Worm (Caenorhabditis elegans) whole organism, L2 larva: ENCODE measurements around the gene str-260.
"Not testable (repeated sequence)": the region's sequence is repeated elsewhere in the genome, so short reads cannot be mapped to it uniquely, and the experiment has no call there.

Source experiments
- ama-1 ChIP-seq: fragments of 150-350 bp; optimal IDR thresholded peaks from 2 replicates; lab custom pipeline; 2018; ENCODE audit warnings: inconsistent platforms
- lin-13 ChIP-seq: fragments of 150-350 bp; optimal IDR thresholded peaks from 2 replicates; lab custom pipeline; 2014; ENCODE audit warnings: missing biosample characterization, missing genetic modification reagents, missing genetic modification characterization
- lin-39 ChIP-seq: fragments of 150-350 bp; optimal IDR thresholded peaks from 2 replicates; lab custom pipeline; 2014; ENCODE audit warnings: missing biosample characterization, missing genetic modification reagents, missing genetic modification characterization
- lsy-2 ChIP-seq, 2 experiments: fragments of 150-350 bp in 1 of 2; sonication (generic microtip) in 1 of 2; optimal IDR thresholded peaks; 2 replicates each; lab custom pipeline; 2014 to 2017; ENCODE audit warnings: missing biosample characterization in 2 of 2, missing genetic modification characterization in 2 of 2
- nhr-11 ChIP-seq: fragments of 150-350 bp; optimal IDR thresholded peaks from 2 replicates; lab custom pipeline; 2014; ENCODE audit warnings: missing biosample characterization, missing genetic modification characterization
- nhr-12 ChIP-seq: fragments of 150-350 bp; optimal IDR thresholded peaks from 2 replicates; lab custom pipeline; 2014; ENCODE audit warnings: missing biosample characterization, missing genetic modification characterization
- nhr-129 ChIP-seq: fragments of 150-350 bp; optimal IDR thresholded peaks from 2 replicates; lab custom pipeline; 2014; ENCODE audit warnings: missing biosample characterization, missing genetic modification characterization

- not testable (repeated sequence) for TF ChIP-seq lsy-2 (tag; optimal IDR thresholded peaks at IDR 0.05; lab: Kevin White, UChicago); lin-13 (GFP tag; lab: Kevin White, UChicago); nhr-129 (tag; lab: Kevin White, UChicago); ama-1; lin-39 (tag; lab: Kevin White, UChicago); nhr-11; nhr-12 (tag; lab: Kevin White, UChicago)
Observed at ce11 chrV:3572408-3572807, 45.4 kb downstream of the str-260 start, which contains the start of gene F40C5.1.
